Fruit fly (Drosophila melanogaster) whole organism, adult: ENCODE data around the gene CG15429.

Source experiments
- CG11617 ChIP-seq: fragments of 200-800 bp; sonication (Bioruptor generic); optimal IDR thresholded peaks from 2 replicates; lab custom pipeline; 2017; ENCODE audit warnings: mild to moderate bottlenecking, missing biosample characterization, missing genetic modification reagents, missing genetic modification characterization
- CG12768 ChIP-seq: fragments of 200-800 bp; sonication (Bioruptor generic); optimal IDR thresholded peaks from 2 replicates; lab custom pipeline; 2017; ENCODE audit warnings: missing biosample characterization, missing genetic modification characterization, mild to moderate bottlenecking, moderate library complexity, missing genetic modification reagents
- CG14711 ChIP-seq: fragments of 200-800 bp; sonication (Bioruptor generic); optimal IDR thresholded peaks from 2 replicates; lab custom pipeline; 2018; ENCODE audit warnings: missing biosample characterization, mild to moderate bottlenecking, missing genetic modification characterization, moderate library complexity
- CG1620 ChIP-seq: fragments of 200-800 bp; sonication (Bioruptor generic); optimal IDR thresholded peaks from 2 replicates; lab custom pipeline; 2016; ENCODE audit warnings: missing biosample characterization, missing genetic modification characterization
- CG33017 ChIP-seq: fragments of 200-800 bp; sonication (Bioruptor generic); optimal IDR thresholded peaks from 2 replicates; lab custom pipeline; 2018; ENCODE audit warnings: missing biosample characterization, mild to moderate bottlenecking, missing genetic modification characterization, moderate library complexity
- CG5204 ChIP-seq: fragments of 200-800 bp; sonication (Bioruptor generic); optimal IDR thresholded peaks from 2 replicates; lab custom pipeline; 2016; ENCODE audit warnings: missing biosample characterization, missing genetic modification characterization
- CG7045 ChIP-seq: fragments of 200-800 bp; sonication (Bioruptor generic); optimal IDR thresholded peaks from 2 replicates; lab custom pipeline; 2017; ENCODE audit warnings: missing biosample characterization, mild to moderate bottlenecking, missing genetic modification characterization
- CG7101 ChIP-seq: fragments of 200-800 bp; sonication (Bioruptor generic); optimal IDR thresholded peaks from 2 replicates; lab custom pipeline; 2018; ENCODE audit warnings: missing biosample characterization, mild to moderate bottlenecking, missing genetic modification characterization, moderate library complexity
- Clk ChIP-seq: fragments of 200-800 bp; sonication (Bioruptor generic); optimal IDR thresholded peaks from 2 replicates; lab custom pipeline; 2017; ENCODE audit warnings: missing biosample characterization, missing genetic modification characterization
- Crg-1 ChIP-seq: fragments of 200-800 bp; sonication (Bioruptor generic); optimal IDR thresholded peaks from 2 replicates; lab custom pipeline; 2016; ENCODE audit warnings: missing biosample characterization, missing genetic modification characterization
- Hr96 ChIP-seq: fragments of 200-800 bp; sonication (Bioruptor generic); optimal IDR thresholded peaks from 2 replicates; lab custom pipeline; 2016; ENCODE audit warnings: missing biosample characterization, missing genetic modification characterization
- Mnt ChIP-seq: fragments of 200-800 bp; sonication (Bioruptor generic); optimal IDR thresholded peaks from 2 replicates; lab custom pipeline; 2016; ENCODE audit warnings: missing biosample characterization, mild to moderate bottlenecking, missing genetic modification characterization
- bab1 ChIP-seq: fragments of 200-800 bp; sonication (Bioruptor generic); optimal IDR thresholded peaks from 3 replicates; lab custom pipeline; 2019; ENCODE audit warnings: missing biosample characterization, mild to moderate bottlenecking, missing genetic modification characterization, moderate library complexity
- cic ChIP-seq: fragments of 200-800 bp; sonication (Bioruptor generic); optimal IDR thresholded peaks from 2 replicates; lab custom pipeline; 2017; ENCODE audit warnings: missing biosample characterization, mild to moderate bottlenecking, missing genetic modification characterization, moderate library complexity
- cnc ChIP-seq, 2 experiments: fragments of >200 bp; optimal IDR thresholded peaks; 2 replicates each; lab custom pipeline; 2017
- kay ChIP-seq: fragments of 200-800 bp; sonication (Bioruptor generic); peaks from one replicate; lab custom pipeline; 2016; ENCODE audit warnings: missing biosample characterization, missing genetic modification characterization, borderline replicate concordance
- ovo ChIP-seq: fragments of 200-800 bp; sonication (Bioruptor generic); optimal IDR thresholded peaks from 2 replicates; lab custom pipeline; 2016; ENCODE audit warnings: missing biosample characterization, missing genetic modification characterization
- pad ChIP-seq: fragments of 200-800 bp; sonication (Bioruptor generic); optimal IDR thresholded peaks from 3 replicates; lab custom pipeline; 2017; ENCODE audit warnings: missing biosample characterization, missing genetic modification characterization, mild to moderate bottlenecking, moderate library complexity, missing genetic modification reagents
- tj ChIP-seq: fragments of 200-800 bp; sonication (Bioruptor generic); optimal IDR thresholded peaks from 3 replicates; lab custom pipeline; 2017; ENCODE audit warnings: missing biosample characterization, mild to moderate bottlenecking, missing genetic modification characterization, moderate library complexity
- toe ChIP-seq: fragments of 200-800 bp; sonication (Bioruptor generic); optimal IDR thresholded peaks from 2 replicates; lab custom pipeline; 2016; ENCODE audit warnings: missing biosample characterization, missing genetic modification characterization

The CG15429 gene

DNA sequence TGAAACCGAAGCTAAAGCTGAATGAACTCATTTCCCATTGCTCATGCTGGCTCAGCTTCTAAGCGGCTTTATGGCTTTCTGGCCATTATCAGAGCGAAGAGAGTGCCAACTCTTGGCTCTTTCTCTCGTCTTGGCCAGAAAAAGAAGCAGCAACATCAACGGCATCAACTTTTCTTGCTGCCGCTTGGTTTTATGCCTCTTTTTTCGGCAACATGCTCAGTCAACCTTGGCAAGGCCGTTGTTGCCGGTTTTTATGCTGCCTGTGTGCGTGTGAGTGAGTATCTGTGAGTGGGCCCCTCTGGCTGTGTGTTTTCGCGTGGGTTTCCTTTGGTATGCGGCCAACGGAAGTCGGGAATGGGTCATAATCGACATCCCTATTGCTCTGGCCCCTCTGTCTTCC is 17.8 kb downstream of the CG15429 start:
- TF ChIP-seq CG7101 (no peak), ovo (GFP tag; lab: Kevin White, UChicago) (no peak), Clk (GFP tag; lab: Kevin White, UChicago) (no peak), CG14711 (tag; lab: Kevin White, UChicago) (no peak), Mnt (no peak), CG12768 (GFP tag; lab: Kevin White, UChicago) (no peak), Hr96 (no peak), Crg-1 (GFP tag; lab: Kevin White, UChicago) (no peak), cic (GFP tag; lab: Kevin White, UChicago) (no peak), toe (GFP tag; lab: Kevin White, UChicago) (no peak), CG33017 (tag; lab: Kevin White, UChicago) (no peak)

DNA sequence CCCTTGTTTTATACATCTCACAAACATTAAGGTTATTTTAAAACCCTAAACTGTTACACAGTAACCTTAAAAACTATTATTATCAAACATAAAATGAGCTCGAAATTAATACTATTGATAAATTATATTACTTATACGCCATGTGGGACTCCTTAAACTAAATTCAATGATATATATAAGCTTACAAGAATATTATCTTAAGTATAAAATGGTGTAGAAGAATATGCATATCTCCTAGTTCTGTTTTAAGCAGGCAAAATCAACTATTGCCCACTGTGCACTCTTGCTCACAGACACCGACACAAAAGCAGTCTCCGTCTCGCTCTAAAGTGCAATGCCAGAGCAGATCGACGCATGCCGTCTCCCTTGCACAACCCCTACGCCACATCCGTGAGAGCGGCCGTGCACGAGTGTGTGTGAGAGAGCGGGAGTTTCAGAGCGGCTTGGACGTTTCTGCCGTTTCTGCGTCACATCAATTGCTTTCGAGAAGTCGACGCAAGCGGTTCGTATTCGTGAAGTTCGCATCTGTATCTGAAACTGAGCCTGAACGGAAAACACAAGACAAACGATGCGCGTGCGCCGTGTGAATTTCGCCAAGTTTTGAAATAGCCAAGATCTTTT is 18.9 kb downstream of the CG15429 start:
- TF ChIP-seq cic (GFP tag; lab: Kevin White, UChicago) (no peak), ovo (GFP tag; lab: Kevin White, UChicago) (no peak), cnc (optimal IDR thresholded peaks at IDR 0.05; lab: Kevin White, UChicago) (no peak), CG7045 (no peak), Hr96 (no peak), tj (peak; percentile 55), bab1 (GFP tag; lab: Kevin White, UChicago) (peak; percentile 33), pad (GFP tag; lab: Kevin White, UChicago) (peak; percentile 93), CG12768 (GFP tag; lab: Kevin White, UChicago) (no peak)

DNA sequence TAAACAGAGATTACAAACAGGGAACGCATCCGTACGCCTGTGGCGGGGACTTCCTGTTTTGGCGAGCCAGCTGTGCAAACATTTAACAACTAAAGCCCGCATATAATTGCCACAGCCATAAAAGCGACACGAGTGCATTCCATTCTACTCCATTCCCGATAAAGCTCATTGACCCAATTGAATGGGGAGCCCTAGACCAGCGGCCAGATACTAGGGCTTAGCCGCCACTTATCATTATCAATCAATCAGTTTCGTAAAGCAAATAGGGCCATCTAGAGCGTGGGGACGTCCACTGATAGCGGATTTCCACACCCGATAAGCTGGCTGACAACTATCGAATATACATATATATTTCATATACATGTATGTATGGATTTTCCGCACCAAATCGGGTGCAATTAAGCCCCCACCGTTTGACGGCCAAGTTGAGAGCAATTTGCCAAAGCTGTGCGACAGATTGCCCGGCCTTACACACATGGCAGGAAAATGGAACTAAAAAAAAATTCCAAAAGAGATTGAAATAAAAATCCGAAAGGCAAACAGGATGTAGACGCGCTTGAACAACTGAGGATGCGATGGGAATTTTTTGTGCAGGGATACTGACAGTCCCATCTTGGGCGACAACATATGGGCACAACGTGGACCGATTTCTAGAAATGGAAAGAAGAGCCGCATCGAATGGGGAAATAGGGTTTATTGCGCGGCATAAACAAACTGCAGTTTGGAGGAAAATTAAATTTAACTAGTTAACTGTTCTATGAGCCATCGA is 20.2 kb downstream of the CG15429 start:
- TF ChIP-seq CG1620 (GFP tag; lab: Kevin White, UChicago) (no peak), CG11617 (GFP tag; lab: Kevin White, UChicago) (no peak), kay (GFP tag; lab: Kevin White, UChicago) (no peak), CG12768 (GFP tag; lab: Kevin White, UChicago) (no peak), Clk (GFP tag; lab: Kevin White, UChicago) (no peak), Mnt (no peak), CG7045 (no peak), toe (GFP tag; lab: Kevin White, UChicago) (no peak), ovo (GFP tag; lab: Kevin White, UChicago) (no peak), bab1 (GFP tag; lab: Kevin White, UChicago) (no peak), CG14711 (tag; lab: Kevin White, UChicago) (no peak)

DNA sequence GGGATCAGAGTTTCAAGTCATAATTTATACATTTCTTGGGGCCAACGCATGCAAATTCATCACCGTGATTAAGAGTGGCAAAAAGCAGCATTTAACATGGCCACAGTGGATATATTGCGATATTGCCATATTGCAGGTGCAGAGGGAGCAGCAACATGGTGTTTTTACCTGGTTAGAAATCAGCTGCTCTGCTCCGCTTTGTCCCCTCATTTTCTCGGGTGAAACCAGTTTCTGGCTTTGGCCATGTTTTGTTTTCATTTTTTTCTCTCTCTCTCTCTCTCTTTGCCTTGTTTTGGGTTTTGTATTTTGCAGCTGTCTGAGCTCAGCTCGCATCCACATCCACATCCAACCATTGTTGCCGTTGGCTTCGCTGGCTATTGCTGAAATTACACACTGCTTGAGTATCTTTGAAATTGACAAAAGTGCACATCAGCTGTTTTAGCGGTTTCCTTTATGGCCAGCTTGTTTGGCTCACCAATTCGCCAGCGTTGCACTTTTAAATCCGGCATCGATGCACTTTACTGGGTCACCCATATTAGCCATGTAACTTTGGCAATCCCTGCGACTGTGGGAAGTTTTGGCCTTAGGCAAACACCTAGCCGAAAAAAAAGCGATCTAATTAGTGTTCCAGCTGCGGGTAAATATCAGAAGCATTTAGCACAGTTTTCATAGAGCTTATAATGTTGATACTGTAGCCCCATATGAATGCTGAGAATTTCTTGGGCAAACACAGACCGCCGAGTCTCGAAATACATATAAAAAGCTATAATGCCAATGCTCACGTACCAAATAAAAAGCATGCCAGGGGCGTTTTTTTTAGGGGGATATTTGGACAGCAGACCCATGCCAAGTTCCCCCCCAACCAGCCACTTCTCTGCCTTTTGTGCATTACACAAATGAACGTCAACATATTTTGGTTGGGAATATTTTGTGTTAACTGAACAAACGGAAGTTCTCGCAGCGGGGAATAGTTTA is 22.5 kb downstream of the CG15429 start:
- TF ChIP-seq CG11617 (GFP tag; lab: Kevin White, UChicago) (no peak), Clk (GFP tag; lab: Kevin White, UChicago) (no peak), tj (peak; percentile 98), kay (GFP tag; lab: Kevin White, UChicago) (no peak), CG7045 (no peak)

DNA sequence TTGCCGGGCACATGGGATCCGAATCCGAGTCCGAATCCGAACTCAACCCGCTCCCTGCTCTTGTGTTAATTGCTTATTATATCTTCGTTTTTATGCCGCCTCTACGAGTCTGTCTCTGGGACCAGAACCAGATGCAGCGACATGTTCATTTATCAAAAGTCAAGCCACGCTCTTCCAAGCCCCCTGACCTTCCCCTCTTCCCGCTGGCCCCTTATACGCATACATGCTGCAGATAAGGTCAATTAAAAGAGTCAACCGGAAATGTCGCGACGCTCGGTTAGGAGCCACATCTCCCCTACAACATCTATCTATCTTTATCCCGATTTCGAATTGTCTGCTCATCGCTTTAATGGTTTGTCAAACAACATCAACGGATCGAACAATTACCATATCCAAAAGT is 25.0 kb downstream of the CG15429 start:
- no peak for TF ChIP-seq CG1620 (GFP tag; lab: Kevin White, UChicago)
- TF ChIP-seq pad (GFP tag; lab: Kevin White, UChicago), result no peak
- TF ChIP-seq CG33017 (tag; lab: Kevin White, UChicago), result no peak
- TF ChIP-seq Mnt, result no peak

DNA sequence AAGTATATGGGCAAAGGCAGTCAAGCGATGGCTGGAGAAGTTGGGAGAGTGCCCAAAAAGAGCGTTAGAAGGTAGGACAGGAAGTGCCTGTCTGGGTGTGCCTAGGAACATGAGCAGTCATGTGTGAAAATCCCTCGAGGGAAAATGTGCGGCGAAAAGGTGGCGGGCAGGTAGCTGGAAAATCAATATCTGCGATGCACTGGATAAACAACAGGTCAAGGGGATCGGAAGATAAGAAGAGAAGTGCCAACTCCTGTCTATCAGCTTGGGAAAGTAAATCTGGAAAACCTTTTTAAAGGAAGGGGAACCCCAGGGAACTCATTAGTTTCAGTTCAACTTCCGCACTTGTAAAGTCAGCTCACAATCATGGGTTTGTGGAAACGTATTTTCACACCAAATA is 25.6 kb downstream of the CG15429 start:
- TF ChIP-seq cic (GFP tag; lab: Kevin White, UChicago) (no peak), CG7045 (no peak), CG7101 (no peak), CG5204 (GFP tag; lab: Kevin White, UChicago) (no peak), Crg-1 (GFP tag; lab: Kevin White, UChicago) (no peak), toe (GFP tag; lab: Kevin White, UChicago) (no peak), CG33017 (tag; lab: Kevin White, UChicago) (no peak), ovo (GFP tag; lab: Kevin White, UChicago) (no peak), cnc (optimal IDR thresholded peaks at IDR 0.05; lab: Kevin White, UChicago) (no peak), kay (GFP tag; lab: Kevin White, UChicago) (no peak), CG14711 (tag; lab: Kevin White, UChicago) (no peak)
